Fruit fly (Drosophila melanogaster) whole organism: ENCODE measurements around the gene CG46399.

Experiments
- CG8478 ChIP-seq: fragments of >200 bp; optimal IDR thresholded peaks from 2 replicates; lab custom pipeline; 2018; ENCODE audit warnings: inconsistent platforms
- Dll ChIP-seq: fragments of >200 bp; optimal IDR thresholded peaks from 2 replicates; lab custom pipeline; 2017
- EcR ChIP-seq, 2 experiments: fragments of >200 bp; optimal IDR thresholded peaks; 2 replicates each; lab custom pipeline; 2017; ENCODE audit warnings: missing biosample characterization in 2 of 2, missing genetic modification characterization in 2 of 2, missing genetic modification reagents in 2 of 2
- pan ChIP-seq: fragments of >200 bp; optimal IDR thresholded peaks from 2 replicates; lab custom pipeline; 2017
- psq ChIP-seq: fragments of >200 bp; optimal IDR thresholded peaks from 2 replicates; lab custom pipeline; 2017
- usp ChIP-seq: fragments of >200 bp; optimal IDR thresholded peaks from 2 replicates; lab custom pipeline; 2017; ENCODE audit warnings: missing biosample characterization, missing genetic modification characterization, mixed read lengths

- no peak for TF ChIP-seq EcR (GFP tag; optimal IDR thresholded peaks at IDR 0.05; lab: Kevin White, UChicago)
- no peak for TF ChIP-seq psq (lab: Kevin White, UChicago)
- no peak for TF ChIP-seq CG8478 (lab: Kevin White, UChicago)
- no peak for TF ChIP-seq usp (GFP tag; lab: Kevin White, UChicago)
- no peak for TF ChIP-seq Dll (lab: Kevin White, UChicago)
- no peak for TF ChIP-seq pan (lab: Kevin White, UChicago)
Observed at dm6 chrX:14892303-14892702, 33.3 kb downstream of the CG46399 start.
